Fruit fly (Drosophila melanogaster) whole organism, embryonic: ENCODE measurements around the gene Gr98c.

ENCODE experiments used
- Abd-B ChIP-seq: fragments of 200-800 bp; sonication (Bioruptor generic); optimal IDR thresholded peaks from 2 replicates; lab custom pipeline; 2018; ENCODE audit warnings: missing biosample characterization, mild to moderate bottlenecking, missing genetic modification characterization, moderate library complexity
- Bteb2 ChIP-seq: fragments of 200-800 bp; sonication (Bioruptor generic); optimal IDR thresholded peaks from 2 replicates; lab custom pipeline; 2016; ENCODE audit warnings: missing biosample characterization, missing genetic modification characterization
- CG10565 ChIP-seq: fragments of 200-800 bp; sonication (Bioruptor generic); optimal IDR thresholded peaks from 3 replicates; lab custom pipeline; 2016; ENCODE audit warnings: missing biosample characterization, mild to moderate bottlenecking, missing genetic modification characterization
- CG10979 ChIP-seq: fragments of 200-800 bp; sonication (Bioruptor generic); optimal IDR thresholded peaks from 2 replicates; lab custom pipeline; 2018; ENCODE audit warnings: missing biosample characterization, mild to moderate bottlenecking, missing genetic modification characterization, moderate library complexity
- CG11456 ChIP-seq: fragments of 200-800 bp; sonication (Bioruptor generic); IDR thresholded peaks from 3 replicates; pipeline ENCODE4 v1.3.6; 2022; ENCODE audit warnings: missing biosample characterization, missing genetic modification characterization
- CG14860 ChIP-seq: fragments of 200-800 bp; sonication (Bioruptor generic); IDR thresholded peaks from 3 replicates; pipeline ENCODE4 v1.3.6; 2022; ENCODE audit warnings: missing biosample characterization, missing genetic modification characterization; ENCODE audit not compliant: partially characterized antibody
- CG1602 ChIP-seq: fragments of 200-800 bp; sonication (Bioruptor generic); optimal IDR thresholded peaks from 3 replicates; lab custom pipeline; 2016; ENCODE audit warnings: missing biosample characterization, missing genetic modification characterization
- CG17568 ChIP-seq: fragments of 200-800 bp; sonication (Bioruptor generic); optimal IDR thresholded peaks from 2 replicates; lab custom pipeline; 2018; ENCODE audit warnings: missing biosample characterization, mild to moderate bottlenecking, missing genetic modification characterization, moderate library complexity
- CG17802 ChIP-seq: fragments of 200-800 bp; sonication (Bioruptor generic); optimal IDR thresholded peaks from 2 replicates; lab custom pipeline; 2018; ENCODE audit warnings: missing biosample characterization, mild to moderate bottlenecking, missing genetic modification characterization, moderate library complexity
- CG2202 ChIP-seq: fragments of 200-800 bp; sonication (Bioruptor generic); optimal IDR thresholded peaks from 2 replicates; lab custom pipeline; 2018; ENCODE audit warnings: missing biosample characterization, mild to moderate bottlenecking, missing genetic modification characterization
- CG32532 ChIP-seq: fragments of 200-800 bp; sonication (Bioruptor generic); IDR thresholded peaks from 2 replicates; pipeline ENCODE4 v1.3.6; 2022; ENCODE audit warnings: missing biosample characterization, missing genetic modification characterization
- CG43689 ChIP-seq: fragments of 200-800 bp; sonication (Bioruptor generic); IDR thresholded peaks from 2 replicates; pipeline ENCODE4 v1.3.6; 2022; ENCODE audit warnings: missing biosample characterization, missing genetic modification characterization
- CG5953 ChIP-seq: fragments of 200-800 bp; sonication (Bioruptor generic); IDR thresholded peaks from 2 replicates; pipeline ENCODE4 v1.3.6; 2022; ENCODE audit warnings: missing biosample characterization, missing genetic modification characterization
- CG6254 ChIP-seq: fragments of 200-800 bp; sonication (Bioruptor generic); optimal IDR thresholded peaks from 3 replicates; lab custom pipeline; 2017; ENCODE audit warnings: mild to moderate bottlenecking, missing biosample characterization, missing genetic modification reagents, missing genetic modification characterization
- CG7271 ChIP-seq: fragments of 200-800 bp; sonication (Bioruptor generic); optimal IDR thresholded peaks from 2 replicates; lab custom pipeline; 2018; ENCODE audit warnings: missing biosample characterization, mild to moderate bottlenecking, missing genetic modification characterization, moderate library complexity
- CG8359 ChIP-seq: fragments of 200-800 bp; sonication (Bioruptor generic); optimal IDR thresholded peaks from 2 replicates; lab custom pipeline; 2017; ENCODE audit warnings: missing biosample characterization, mild to moderate bottlenecking, missing genetic modification characterization, borderline replicate concordance
- CG9609 ChIP-seq: fragments of 200-800 bp; sonication (Bioruptor generic); optimal IDR thresholded peaks from 3 replicates; lab custom pipeline; 2016; ENCODE audit warnings: missing biosample characterization, missing genetic modification characterization
- CG9727 ChIP-seq: fragments of 200-800 bp; sonication (Bioruptor generic); optimal IDR thresholded peaks from 3 replicates; lab custom pipeline; 2017; ENCODE audit warnings: missing biosample characterization, mild to moderate bottlenecking, missing genetic modification characterization
- Camta ChIP-seq: fragments of 200-800 bp; sonication (Bioruptor generic); optimal IDR thresholded peaks from 2 replicates; lab custom pipeline; 2016; ENCODE audit warnings: missing biosample characterization, missing genetic modification characterization
- Chrac-16 ChIP-seq: fragments of 200-800 bp; sonication (Bioruptor generic); optimal IDR thresholded peaks from 3 replicates; lab custom pipeline; 2016; ENCODE audit warnings: missing biosample characterization, missing genetic modification characterization
- D19B ChIP-seq: fragments of 200-800 bp; sonication (Bioruptor generic); optimal IDR thresholded peaks from 2 replicates; lab custom pipeline; 2017; ENCODE audit warnings: missing biosample characterization, mild to moderate bottlenecking, missing genetic modification characterization
- Dek ChIP-seq: fragments of 200-800 bp; sonication (Bioruptor generic); optimal IDR thresholded peaks from 3 replicates; lab custom pipeline; 2019; ENCODE audit warnings: missing biosample characterization, mild to moderate bottlenecking, missing genetic modification characterization, moderate library complexity
- Drgx ChIP-seq: fragments of 200-800 bp; sonication (Bioruptor generic); IDR thresholded peaks from 2 replicates; pipeline ENCODE4 v1.3.6; 2022; ENCODE audit warnings: missing biosample characterization, missing genetic modification characterization
- Fer3 ChIP-seq: fragments of 200-800 bp; sonication (Bioruptor generic); optimal IDR thresholded peaks from 2 replicates; lab custom pipeline; 2018; ENCODE audit warnings: missing biosample characterization, mild to moderate bottlenecking, missing genetic modification characterization, moderate library complexity
- H2.0 ChIP-seq: fragments of 200-800 bp; sonication (Bioruptor generic); IDR thresholded peaks from 2 replicates; pipeline ENCODE4 v1.3.6; 2022; ENCODE audit warnings: missing biosample characterization, missing genetic modification characterization
- HLH3B ChIP-seq: fragments of 200-800 bp; sonication (Bioruptor generic); IDR thresholded peaks from 2 replicates; pipeline ENCODE4 v1.3.6; 2022; ENCODE audit warnings: missing biosample characterization, missing genetic modification characterization
- Hsf ChIP-seq: fragments of 200-800 bp; sonication (Bioruptor generic); optimal IDR thresholded peaks from 3 replicates; lab custom pipeline; 2016; ENCODE audit warnings: missing biosample characterization, missing genetic modification characterization
- Rfx ChIP-seq: fragments of 200-800 bp; sonication (Bioruptor generic); IDR thresholded peaks from 2 replicates; pipeline ENCODE4 v1.3.6; 2022; ENCODE audit warnings: missing biosample characterization, missing genetic modification characterization
- Sin3A ChIP-seq: fragments of >200 bp; optimal IDR thresholded peaks from 2 replicates; lab custom pipeline; 2018
- Spps ChIP-seq: fragments of 200-800 bp; sonication (Bioruptor generic); optimal IDR thresholded peaks from 2 replicates; lab custom pipeline; 2018; ENCODE audit warnings: missing biosample characterization, mild to moderate bottlenecking, missing genetic modification characterization
- ems ChIP-seq: fragments of 200-800 bp; sonication (Bioruptor generic); optimal IDR thresholded peaks from 3 replicates; lab custom pipeline; 2016; ENCODE audit warnings: missing biosample characterization, missing genetic modification characterization
- eve ChIP-seq, 2 experiments: fragments of >200 bp; optimal IDR thresholded peaks; 2 replicates each; lab custom pipeline; 2017; ENCODE audit warnings: missing biosample characterization in 2 of 2, missing genetic modification characterization in 2 of 2
- fd3F ChIP-seq: fragments of 200-800 bp; sonication (Bioruptor generic); optimal IDR thresholded peaks from 2 replicates; lab custom pipeline; 2018; ENCODE audit warnings: missing biosample characterization, mild to moderate bottlenecking, missing genetic modification characterization, moderate library complexity
- gce ChIP-seq: fragments of 200-800 bp; sonication (Bioruptor generic); IDR thresholded peaks from 3 replicates; pipeline ENCODE4 v1.3.6; 2022; ENCODE audit warnings: missing biosample characterization, missing genetic modification characterization
- gsb-n ChIP-seq: fragments of 200-800 bp; sonication (Bioruptor generic); optimal IDR thresholded peaks from 3 replicates; lab custom pipeline; 2018; ENCODE audit warnings: missing biosample characterization, mild to moderate bottlenecking, missing genetic modification characterization
- hb ChIP-seq: fragments of 200-800 bp; sonication (Bioruptor generic); IDR thresholded peaks from 3 replicates; pipeline ENCODE4 v1.3.6; 2022; ENCODE audit warnings: missing biosample characterization, missing genetic modification characterization; ENCODE audit not compliant: partially characterized antibody
- inv ChIP-seq: fragments of 200-800 bp; sonication (Bioruptor generic); IDR thresholded peaks from 2 replicates; pipeline ENCODE4 v1.3.6; 2022; ENCODE audit warnings: missing biosample characterization, missing genetic modification characterization; ENCODE audit not compliant: partially characterized antibody
- klu ChIP-seq: fragments of 200-800 bp; sonication (Bioruptor generic); IDR thresholded peaks from 2 replicates; pipeline ENCODE4 v1.3.6; 2022; ENCODE audit warnings: missing biosample characterization, missing genetic modification characterization
- kni ChIP-seq: fragments of 200-800 bp; sonication (Bioruptor generic); optimal IDR thresholded peaks from 3 replicates; lab custom pipeline; 2017; ENCODE audit warnings: mild to moderate bottlenecking, missing biosample characterization, missing genetic modification reagents, missing genetic modification characterization
- nau ChIP-seq: fragments of 200-800 bp; sonication (Bioruptor generic); optimal IDR thresholded peaks from 3 replicates; lab custom pipeline; 2017; ENCODE audit warnings: missing biosample characterization, mild to moderate bottlenecking, missing genetic modification characterization, missing genetic modification reagents
- otp ChIP-seq: fragments of 200-800 bp; sonication (Bioruptor generic); IDR thresholded peaks from 3 replicates; pipeline ENCODE4, ENCODE4 v1.3.6; 2022; ENCODE audit warnings: missing biosample characterization, missing genetic modification characterization
- pan ChIP-seq, 4 experiments: fragments of >200 bp in 3 of 4; fragments of 200-800 bp in 1 of 4; sonication (Bioruptor generic) in 1 of 4; optimal IDR thresholded peaks in 3 of 4; IDR thresholded peaks in 1 of 4; 2 replicates each; pipeline versions ENCODE4 v1.3.6 to Lab custom; 2017 to 2022; ENCODE audit warnings: missing biosample characterization in 2 of 4, missing genetic modification characterization in 2 of 4, mixed read lengths in 1 of 4
- pb ChIP-seq: fragments of 200-800 bp; sonication (Bioruptor generic); optimal IDR thresholded peaks from 3 replicates; lab custom pipeline; 2016; ENCODE audit warnings: missing biosample characterization, missing genetic modification characterization
- pita ChIP-seq: fragments of 200-800 bp; sonication (Bioruptor generic); optimal IDR thresholded peaks from 2 replicates; lab custom pipeline; 2017; ENCODE audit warnings: missing biosample characterization, mild to moderate bottlenecking, missing genetic modification characterization
- pros ChIP-seq: fragments of 200-800 bp; sonication (Bioruptor generic); optimal IDR thresholded peaks from 3 replicates; lab custom pipeline; 2019; ENCODE audit warnings: missing biosample characterization, mild to moderate bottlenecking, missing genetic modification characterization, moderate library complexity
- run ChIP-seq: fragments of 200-800 bp; sonication (Bioruptor generic); optimal IDR thresholded peaks from 3 replicates; lab custom pipeline; 2018; ENCODE audit warnings: missing biosample characterization, mild to moderate bottlenecking, missing genetic modification characterization
- scrt ChIP-seq: fragments of 200-800 bp; sonication (Bioruptor generic); optimal IDR thresholded peaks from 2 replicates; lab custom pipeline; 2018; ENCODE audit warnings: missing biosample characterization, mild to moderate bottlenecking, missing genetic modification characterization, moderate library complexity
- stc ChIP-seq: fragments of 200-800 bp; sonication (Bioruptor generic); IDR thresholded peaks from 2 replicates; pipeline ENCODE4 v1.3.6; 2022; ENCODE audit warnings: missing biosample characterization, missing genetic modification characterization
- unc-4 ChIP-seq: fragments of 200-800 bp; sonication (Bioruptor generic); IDR thresholded peaks from 2 replicates; pipeline ENCODE4 v1.3.6; 2022; ENCODE audit warnings: missing biosample characterization, missing genetic modification characterization; ENCODE audit not compliant: partially characterized antibody

Gene Gr98c

DNA sequence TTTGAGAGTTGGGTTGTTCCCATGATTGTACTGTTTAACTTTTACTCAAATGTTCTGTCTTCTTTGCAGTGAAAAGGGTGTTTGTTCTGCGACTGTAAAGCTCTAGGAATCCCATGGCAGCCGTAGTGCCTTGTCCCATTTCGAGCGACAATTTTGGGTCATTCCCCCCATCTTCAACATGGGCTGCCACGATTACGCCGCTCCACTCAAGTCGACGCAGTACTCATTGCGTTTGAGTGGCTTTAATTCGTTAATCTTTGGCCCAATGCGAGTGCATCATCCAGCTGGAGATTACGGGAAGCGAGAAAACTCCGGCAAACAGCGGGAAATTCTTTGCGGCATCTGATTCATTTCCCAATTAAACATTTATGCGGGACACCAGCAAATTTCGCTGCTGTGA lies 12.2 kb downstream of the Gr98c start (continued):
- TF ChIP-seq otp (GFP tag; lab: Robert Waterston, UW) = 0 out of 3 replicates have a peak, but pooled peaks have one; percentile 36
- TF ChIP-seq, all 482 proteins: peak for 6

DNA sequence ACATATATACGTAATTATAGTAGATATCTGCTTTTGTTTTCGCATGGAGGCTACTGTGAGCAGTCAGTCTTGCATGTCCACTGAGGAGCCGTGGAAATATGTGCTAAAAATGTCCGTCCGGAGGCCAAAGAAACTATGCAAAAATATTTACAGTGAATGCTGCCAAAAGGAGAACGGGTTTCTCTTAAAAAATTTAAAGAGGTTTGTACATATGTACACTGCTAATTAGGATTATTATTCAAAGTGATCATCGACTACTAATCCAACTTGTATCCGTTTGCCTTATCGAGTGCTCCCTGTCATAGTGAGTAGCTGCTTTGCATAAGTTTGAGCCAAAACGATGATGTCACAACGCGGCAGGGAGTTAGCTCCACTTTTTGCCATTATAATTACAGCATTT lies 12.7 kb downstream of the Gr98c start:
- TF ChIP-seq CG5953 (GFP tag; lab: Robert Waterston, UW) (no peak), CG17568 (GFP tag; lab: Kevin White, UChicago) (no peak), gce (GFP tag; lab: Robert Waterston, UW) (no peak), klu (GFP tag; lab: Robert Waterston, UW) (no peak), stc (GFP tag; lab: Robert Waterston, UW) (0 out of 2 replicates have a peak, but pooled peaks have one; percentile 24), Hsf (GFP tag; lab: Kevin White, UChicago) (no peak), Fer3 (tag; lab: Kevin White, UChicago) (peak; percentile 59), Sin3A (lab: Kevin White, UChicago) (no peak), hb (GFP tag; lab: Robert Waterston, UW) (no peak), run (no peak), CG14860 (GFP tag; lab: Robert Waterston, UW) (no peak), fd3F (no peak), Dek (tag; lab: Kevin White, UChicago) (no peak), pita (GFP tag; lab: Kevin White, UChicago) (no peak), CG10565 (GFP tag; lab: Kevin White, UChicago) (no peak), Chrac-16 (GFP tag; lab: Kevin White, UChicago) (no peak), CG17802 (tag; lab: Kevin White, UChicago) (no peak), CG2202 (tag; lab: Kevin White, UChicago) (no peak), pros (GFP tag; lab: Kevin White, UChicago) (no peak), ems (peak; percentile 17), D19B (no peak), gsb-n (no peak), Rfx (GFP tag; lab: Robert Waterston, UW) (peak; percentile 82), Camta (no peak), CG10979 (no peak), CG7271 (tag; lab: Kevin White, UChicago) (no peak), CG11456 (GFP tag; lab: Robert Waterston, UW) (peak; percentile 78), H2.0 (GFP tag; lab: Robert Waterston, UW) (no peak), Spps (tag; lab: Kevin White, UChicago) (no peak), CG1602 (GFP tag; lab: Kevin White, UChicago) (no peak), CG9609 (peak; percentile 20), CG6254 (GFP tag; lab: Kevin White, UChicago) (no peak), scrt (peak; percentile 24), CG9727 (GFP tag; lab: Kevin White, UChicago) (peak; percentile 8), CG43689 (GFP tag; lab: Robert Waterston, UW) (no peak), kni (GFP tag; lab: Kevin White, UChicago) (no peak), HLH3B (no peak), inv (GFP tag; lab: Robert Waterston, UW) (no peak), pan (optimal IDR thresholded peaks at IDR 0.05; lab: Kevin White, UChicago) (no peak), pan (GFP tag; optimal IDR thresholded peaks at IDR 0.05 in 1 of 2, IDR thresholded peaks at IDR 0.05 in 1 of 2) (peak in 1 of 2 experiments; percentile 49), Bteb2 (GFP tag; lab: Kevin White, UChicago) (no peak), pb (no peak), unc-4 (GFP tag; lab: Robert Waterston, UW) (no peak), Abd-B (GFP tag; lab: Kevin White, UChicago) (no peak), Drgx (peak; percentile 81), nau (GFP tag; lab: Kevin White, UChicago) (no peak), eve (GFP tag; optimal IDR thresholded peaks at IDR 0.05; lab: Kevin White, UChicago) (no peak), CG32532 (GFP tag; lab: Robert Waterston, UW) (peak; percentile 76), CG8359 (GFP tag; lab: Kevin White, UChicago) (no peak)
